Fruit fly (Drosophila melanogaster) whole organism, embryonic: ENCODE measurements around the gene Srp14.

Experiments used
- Asciz ChIP-seq: fragments of 200-800 bp; sonication (Bioruptor generic); optimal IDR thresholded peaks from 2 replicates; lab custom pipeline; 2017; ENCODE audit warnings: missing biosample characterization, mild to moderate bottlenecking, missing genetic modification characterization, missing genetic modification reagents
- Awh ChIP-seq: fragments of 200-800 bp; sonication (Bioruptor generic); IDR thresholded peaks from 2 replicates; pipeline ENCODE4, ENCODE4 v1.3.6; 2022; ENCODE audit warnings: missing biosample characterization, missing genetic modification characterization
- CG10462 ChIP-seq: fragments of 200-800 bp; sonication (Bioruptor generic); optimal IDR thresholded peaks from 2 replicates; lab custom pipeline; 2016; ENCODE audit warnings: missing biosample characterization, missing genetic modification characterization
- CG10654 ChIP-seq: fragments of 200-800 bp; sonication (Bioruptor generic); optimal IDR thresholded peaks from 2 replicates; lab custom pipeline; 2016; ENCODE audit warnings: missing biosample characterization, missing genetic modification characterization
- CG10959 ChIP-seq: fragments of 200-800 bp; sonication (Bioruptor generic); IDR thresholded peaks from 2 replicates; pipeline ENCODE4 v1.3.6; 2022; ENCODE audit warnings: missing biosample characterization, missing genetic modification characterization
- CG11247 ChIP-seq: fragments of 200-800 bp; sonication (Bioruptor generic); IDR thresholded peaks from 2 replicates; pipeline ENCODE4 v1.3.6; 2022; ENCODE audit warnings: missing biosample characterization, missing genetic modification characterization
- CG11560 ChIP-seq: fragments of 200-800 bp; sonication (Bioruptor generic); IDR thresholded peaks from 3 replicates; pipeline ENCODE4 v1.3.6; 2022; ENCODE audit warnings: missing biosample characterization, missing genetic modification characterization
- CG12659 ChIP-seq: fragments of 200-800 bp; sonication (Bioruptor generic); optimal IDR thresholded peaks from 3 replicates; lab custom pipeline; 2017; ENCODE audit warnings: mild to moderate bottlenecking, missing biosample characterization, missing genetic modification reagents, missing genetic modification characterization
- CG14050 ChIP-seq: fragments of 200-800 bp; sonication (Bioruptor generic); IDR thresholded peaks from 3 replicates; pipeline ENCODE4 v1.3.6; 2022; ENCODE audit warnings: missing biosample characterization, missing genetic modification characterization
- CG15011 ChIP-seq: fragments of 200-800 bp; sonication (Bioruptor generic); optimal IDR thresholded peaks from 3 replicates; lab custom pipeline; 2018; ENCODE audit warnings: missing biosample characterization, mild to moderate bottlenecking, missing genetic modification characterization
- CG16779 ChIP-seq: fragments of 200-800 bp; sonication (Bioruptor generic); IDR thresholded peaks from 2 replicates; pipeline ENCODE4 v1.3.6; 2022; ENCODE audit warnings: missing biosample characterization, missing genetic modification characterization
- CG17328 ChIP-seq: fragments of 200-800 bp; sonication (Bioruptor generic); IDR thresholded peaks from 2 replicates; pipeline ENCODE4 v1.3.6; 2022; ENCODE audit warnings: missing biosample characterization, missing genetic modification characterization
- CG17359 ChIP-seq: fragments of 200-800 bp; sonication (Bioruptor generic); optimal IDR thresholded peaks from 3 replicates; lab custom pipeline; 2018; ENCODE audit warnings: missing biosample characterization, mild to moderate bottlenecking, missing genetic modification characterization, moderate library complexity
- CG18011 ChIP-seq: fragments of 200-800 bp; sonication (Bioruptor generic); optimal IDR thresholded peaks from 2 replicates; lab custom pipeline; 2017; ENCODE audit warnings: missing biosample characterization, missing genetic modification characterization, mild to moderate bottlenecking, moderate library complexity, missing genotype
- CG2199 ChIP-seq: fragments of 200-800 bp; sonication (Bioruptor generic); IDR thresholded peaks from 3 replicates; pipeline ENCODE4 v1.3.6; 2022; ENCODE audit warnings: missing biosample characterization, missing genetic modification characterization
- CG32532 ChIP-seq: fragments of 200-800 bp; sonication (Bioruptor generic); IDR thresholded peaks from 2 replicates; pipeline ENCODE4 v1.3.6; 2022; ENCODE audit warnings: missing biosample characterization, missing genetic modification characterization
- CG3726 ChIP-seq: fragments of 200-800 bp; sonication (Bioruptor generic); IDR thresholded peaks from 3 replicates; pipeline ENCODE4, ENCODE4 v1.3.6; 2022; ENCODE audit warnings: missing biosample characterization, missing genetic modification characterization
- CG3847 ChIP-seq: fragments of 200-800 bp; sonication (Bioruptor generic); IDR thresholded peaks from 2 replicates; pipeline ENCODE4 v1.3.6; 2022; ENCODE audit warnings: missing biosample characterization, missing genetic modification characterization
- CG7372 ChIP-seq: fragments of 200-800 bp; sonication (Bioruptor generic); IDR thresholded peaks from 2 replicates; pipeline ENCODE4 v1.3.6; 2022; ENCODE audit warnings: missing biosample characterization, missing genetic modification characterization
- CG7963 ChIP-seq: fragments of 200-800 bp; sonication (Bioruptor generic); IDR thresholded peaks from 3 replicates; pipeline ENCODE4 v1.3.6; 2022; ENCODE audit warnings: missing biosample characterization, missing genetic modification characterization; ENCODE audit not compliant: partially characterized antibody
- CG8478 ChIP-seq: fragments of >200 bp; optimal IDR thresholded peaks from 2 replicates; lab custom pipeline; 2018
- CTCF ChIP-seq: fragments of 200-800 bp; sonication (Bioruptor generic); optimal IDR thresholded peaks from 2 replicates; lab custom pipeline; 2017; ENCODE audit warnings: missing biosample characterization, mild to moderate bottlenecking, missing genetic modification characterization, moderate library complexity
- ERR ChIP-seq: fragments of 200-800 bp; sonication (Bioruptor generic); optimal IDR thresholded peaks from 2 replicates; lab custom pipeline; 2016; ENCODE audit warnings: missing biosample characterization, missing genetic modification characterization
- H2.0 ChIP-seq: fragments of 200-800 bp; sonication (Bioruptor generic); IDR thresholded peaks from 2 replicates; pipeline ENCODE4 v1.3.6; 2022; ENCODE audit warnings: missing biosample characterization, missing genetic modification characterization
- Hmr ChIP-seq: fragments of 200-800 bp; sonication (Bioruptor generic); optimal IDR thresholded peaks from 3 replicates; lab custom pipeline; 2017; ENCODE audit warnings: mild to moderate bottlenecking, missing biosample characterization, missing genetic modification reagents, missing genetic modification characterization
- Jarid2 ChIP-seq: fragments of 200-800 bp; sonication (Bioruptor generic); optimal IDR thresholded peaks from 3 replicates; lab custom pipeline; 2017; ENCODE audit warnings: mild to moderate bottlenecking, missing biosample characterization, missing genetic modification reagents, missing genetic modification characterization
- Med ChIP-seq: fragments of 200-800 bp; sonication (Bioruptor generic); peaks from one replicate; lab custom pipeline; 2016; ENCODE audit warnings: missing biosample characterization, missing genetic modification characterization, mild to moderate bottlenecking, inconsistent platforms, moderate library complexity
- Side ChIP-seq: fragments of 200-800 bp; sonication (Bioruptor generic); optimal IDR thresholded peaks from 2 replicates; lab custom pipeline; 2016; ENCODE audit warnings: missing biosample characterization, missing genetic modification characterization
- Sox100B ChIP-seq: fragments of 200-800 bp; sonication (Bioruptor generic); optimal IDR thresholded peaks from 3 replicates; lab custom pipeline; 2018; ENCODE audit warnings: missing biosample characterization, mild to moderate bottlenecking, missing genetic modification characterization
- Sox102F ChIP-seq: fragments of 200-800 bp; sonication (Bioruptor generic); optimal IDR thresholded peaks from 2 replicates; lab custom pipeline; 2018; ENCODE audit warnings: missing biosample characterization, mild to moderate bottlenecking, missing genetic modification characterization, moderate library complexity
- ci ChIP-seq: fragments of 200-800 bp; sonication (Bioruptor generic); IDR thresholded peaks from 3 replicates; pipeline ENCODE4 v1.3.6; 2022; ENCODE audit warnings: missing biosample characterization, missing genetic modification characterization
- crp ChIP-seq, 2 experiments: fragments of 200-800 bp; sonication (Bioruptor generic); optimal IDR thresholded peaks; 2 replicates in 1 of 2; 3 replicates in 1 of 2; lab custom pipeline; 2017; ENCODE audit warnings: missing biosample characterization in 2 of 2, missing genetic modification characterization in 2 of 2, mild to moderate bottlenecking in 1 of 2, moderate library complexity in 1 of 2
- disco-r ChIP-seq: fragments of 200-800 bp; sonication (Bioruptor generic); optimal IDR thresholded peaks from 2 replicates; lab custom pipeline; 2016; ENCODE audit warnings: missing biosample characterization, missing genetic modification characterization
- gt ChIP-seq: fragments of 200-800 bp; sonication (Bioruptor generic); IDR thresholded peaks from 2 replicates; pipeline ENCODE4 v1.3.6; 2022; ENCODE audit warnings: missing biosample characterization, missing genetic modification characterization
- hb ChIP-seq: fragments of 200-800 bp; sonication (Bioruptor generic); IDR thresholded peaks from 3 replicates; pipeline ENCODE4 v1.3.6; 2022; ENCODE audit warnings: missing biosample characterization, missing genetic modification characterization; ENCODE audit not compliant: partially characterized antibody
- hkb ChIP-seq, 2 experiments: fragments of 200-800 bp in 1 of 2; fragments of >200 bp in 1 of 2; sonication (Bioruptor generic) in 1 of 2; IDR thresholded peaks in 1 of 2; optimal IDR thresholded peaks in 1 of 2; 2 replicates each; pipeline versions ENCODE4 v1.3.6 to Lab custom; 2017 to 2022; ENCODE audit warnings: missing biosample characterization in 1 of 2, missing genetic modification characterization in 1 of 2
- inv ChIP-seq: fragments of 200-800 bp; sonication (Bioruptor generic); IDR thresholded peaks from 2 replicates; pipeline ENCODE4 v1.3.6; 2022; ENCODE audit warnings: missing biosample characterization, missing genetic modification characterization; ENCODE audit not compliant: partially characterized antibody
- ken ChIP-seq: fragments of 200-800 bp; sonication (Bioruptor generic); IDR thresholded peaks from 3 replicates; pipeline ENCODE4 v1.3.6; 2022; ENCODE audit warnings: missing biosample characterization, missing genetic modification characterization
- lmd ChIP-seq: fragments of 200-800 bp; sonication (Bioruptor generic); IDR thresholded peaks from 2 replicates; pipeline ENCODE4 v1.3.6; 2022; ENCODE audit warnings: missing biosample characterization, missing genetic modification characterization
- pita ChIP-seq: fragments of 200-800 bp; sonication (Bioruptor generic); optimal IDR thresholded peaks from 2 replicates; lab custom pipeline; 2017; ENCODE audit warnings: missing biosample characterization, mild to moderate bottlenecking, missing genetic modification characterization
- repo ChIP-seq: fragments of 200-800 bp; sonication (Bioruptor generic); optimal IDR thresholded peaks from 2 replicates; lab custom pipeline; 2016; ENCODE audit warnings: missing biosample characterization, missing genetic modification characterization
- salm ChIP-seq: fragments of 200-800 bp; sonication (Bioruptor generic); optimal IDR thresholded peaks from 2 replicates; lab custom pipeline; 2018; ENCODE audit warnings: missing biosample characterization, mild to moderate bottlenecking, missing genetic modification characterization
- sim ChIP-seq: fragments of 200-800 bp; sonication (Bioruptor generic); IDR thresholded peaks from 2 replicates; pipeline ENCODE4 v1.3.6; 2022; ENCODE audit warnings: missing biosample characterization, missing genetic modification characterization
- sna ChIP-seq: fragments of 200-800 bp; sonication (Bioruptor generic); IDR thresholded peaks from 2 replicates; pipeline ENCODE4 v1.3.6; 2022; ENCODE audit warnings: missing biosample characterization, missing genetic modification characterization; ENCODE audit not compliant: partially characterized antibody
- tup ChIP-seq: fragments of 200-800 bp; sonication (Bioruptor generic); optimal IDR thresholded peaks from 2 replicates; lab custom pipeline; 2016; ENCODE audit warnings: missing biosample characterization, mild to moderate bottlenecking, missing genetic modification characterization, moderate library complexity
- usp ChIP-seq: fragments of >200 bp; optimal IDR thresholded peaks from 2 replicates; lab custom pipeline; 2017; ENCODE audit warnings: missing biosample characterization, missing genetic modification characterization
- wek ChIP-seq: fragments of 200-800 bp; sonication (Bioruptor generic); optimal IDR thresholded peaks from 3 replicates; lab custom pipeline; 2018; ENCODE audit warnings: missing biosample characterization, mild to moderate bottlenecking, missing genetic modification characterization, moderate library complexity
- zf30C ChIP-seq: fragments of 200-800 bp; sonication (Bioruptor generic); optimal IDR thresholded peaks from 3 replicates; lab custom pipeline; 2018; ENCODE audit warnings: missing biosample characterization, mild to moderate bottlenecking, missing genetic modification characterization
- zfh1 ChIP-seq: fragments of 200-800 bp; sonication (Bioruptor generic); IDR thresholded peaks from 3 replicates; pipeline ENCODE4 v1.3.6; 2022; ENCODE audit warnings: missing biosample characterization, missing genetic modification characterization

The Srp14 gene

DNA sequence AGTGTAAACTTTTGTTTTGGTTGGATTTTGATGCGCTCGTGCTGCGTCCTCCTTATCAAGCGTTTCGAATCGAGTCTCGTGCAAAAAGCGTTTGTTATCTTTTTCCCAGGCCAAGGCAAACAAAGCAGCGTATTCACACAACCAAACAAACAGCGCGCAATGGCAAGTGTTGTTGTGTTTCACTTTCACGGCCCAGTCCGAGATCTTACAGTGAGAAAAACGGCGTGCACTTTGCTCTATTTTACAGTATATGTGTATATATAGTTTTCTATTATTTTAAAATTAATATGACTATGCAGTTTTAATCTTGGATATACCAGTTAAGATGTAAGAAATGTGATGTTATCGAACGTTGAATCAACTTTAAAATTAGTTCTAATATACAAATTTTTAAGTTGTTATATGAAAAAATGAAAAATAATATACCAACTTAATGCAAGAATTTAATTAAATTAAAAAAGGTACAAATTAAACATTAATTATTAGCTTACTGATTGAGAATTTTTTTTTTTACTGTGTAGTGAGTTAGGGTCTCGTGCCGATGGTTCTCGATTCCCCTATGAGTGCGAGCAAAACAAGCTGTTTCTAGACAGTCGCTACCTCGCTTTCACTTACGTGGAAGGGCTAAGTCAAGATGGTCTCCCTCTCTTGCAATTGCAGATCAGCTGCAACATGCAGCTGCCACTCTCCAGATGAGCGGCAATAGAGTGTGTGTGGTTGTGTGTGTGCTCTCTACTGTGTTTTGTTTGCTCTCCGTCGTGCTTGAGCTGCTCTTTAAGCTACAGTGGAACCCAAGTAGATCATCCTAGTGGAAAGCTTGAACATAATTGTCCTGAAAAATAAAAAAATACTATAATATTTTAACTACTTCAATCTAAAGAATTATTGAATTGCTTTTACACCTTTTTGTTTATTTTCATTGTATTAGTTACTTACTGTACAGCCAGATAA is 14.6 kb downstream of the Srp14 start (continued):
- TF ChIP-seq ERR (GFP tag; lab: Kevin White, UChicago) (no peak), CG10654 (peak; percentile 81), sim (peak; percentile 79), tup (GFP tag; lab: Kevin White, UChicago) (no peak), CG10959 (GFP tag; lab: Robert Waterston, UW) (peak; percentile 64; the same call in 1 of the 2 replicates), CG16779 (GFP tag; lab: Robert Waterston, UW) (no peak), pita (GFP tag; lab: Kevin White, UChicago) (no peak), usp (GFP tag; lab: Kevin White, UChicago) (no peak), Sox100B (GFP tag; lab: Kevin White, UChicago) (peak; percentile 97), lmd (GFP tag; lab: Robert Waterston, UW) (peak; percentile 89), salm (peak; percentile 91), CG7372 (GFP tag; lab: Robert Waterston, UW) (peak; percentile 63), H2.0 (peak; percentile 54), CG14050 (peak; percentile 55), repo (GFP tag; lab: Kevin White, UChicago) (no peak), CG3847 (GFP tag; lab: Robert Waterston, UW) (peak; percentile 61), CG32532 (peak; percentile 77), CG11560 (tag; lab: Robert Waterston, UW) (no peak), CG15011 (GFP tag; lab: Kevin White, UChicago) (peak; percentile 72), CG17359 (peak; percentile 95), Med (peak; percentile 63), Hmr (GFP tag; lab: Kevin White, UChicago) (peak; percentile 84), zf30C (GFP tag; lab: Kevin White, UChicago) (peak; percentile 93), hb (GFP tag; lab: Robert Waterston, UW) (no peak), CTCF (peak; percentile 37), CG12659 (GFP tag; lab: Kevin White, UChicago) (peak; percentile 81), CG3726 (GFP tag; lab: Robert Waterston, UW) (peak; percentile 52; the same call in 2 of the 3 replicates), CG8478 (lab: Kevin White, UChicago) (no peak), ci (GFP tag; lab: Robert Waterston, UW) (peak; percentile 83), Jarid2 (GFP tag; lab: Kevin White, UChicago) (peak; percentile 67), Side (GFP tag; lab: Kevin White, UChicago) (peak; percentile 27), Sox102F (peak; percentile 93), crp (GFP tag; optimal IDR thresholded peaks at IDR 0.05; lab: Kevin White, UChicago) (peak in 1 of 2 experiments; percentile 35), gt (GFP tag; lab: Robert Waterston, UW) (no peak), CG2199 (peak; percentile 75; the same call in 1 of the 3 replicates), Awh (GFP tag; lab: Robert Waterston, UW) (peak; percentile 72), CG18011 (GFP tag; lab: Kevin White, UChicago) (peak; percentile 47), inv (no peak), CG10462 (GFP tag; lab: Kevin White, UChicago) (peak; percentile 76), Asciz (GFP tag; lab: Kevin White, UChicago) (peak; percentile 88), wek (GFP tag; lab: Kevin White, UChicago) (no peak), zfh1 (GFP tag; lab: Robert Waterston, UW) (peak; percentile 80), CG17328 (peak; percentile 82), CG11247 (GFP tag; lab: Robert Waterston, UW) (peak; percentile 23), sna (no peak), ken (GFP tag; lab: Robert Waterston, UW) (peak; percentile 76), hkb (optimal IDR thresholded peaks at IDR 0.05; lab: Kevin White, UChicago) (no peak), hkb (GFP tag; IDR thresholded peaks at IDR 0.05; lab: Robert Waterston, UW) (peak; percentile 77), CG7963 (GFP tag; lab: Robert Waterston, UW) (no peak), disco-r (no peak)
